Fruit fly (Drosophila melanogaster) S2 (cell line): ENCODE data around the gene CG10561.

Experiments
- CG8478 ChIP-seq: fragments of >200 bp; optimal IDR thresholded peaks from 2 replicates; lab custom pipeline; 2018
- CTCF ChIP-seq, 2 experiments: fragments of >200 bp; optimal IDR thresholded peaks; 2 replicates each; lab custom pipeline; 2018

The CG10561 gene

DNA sequence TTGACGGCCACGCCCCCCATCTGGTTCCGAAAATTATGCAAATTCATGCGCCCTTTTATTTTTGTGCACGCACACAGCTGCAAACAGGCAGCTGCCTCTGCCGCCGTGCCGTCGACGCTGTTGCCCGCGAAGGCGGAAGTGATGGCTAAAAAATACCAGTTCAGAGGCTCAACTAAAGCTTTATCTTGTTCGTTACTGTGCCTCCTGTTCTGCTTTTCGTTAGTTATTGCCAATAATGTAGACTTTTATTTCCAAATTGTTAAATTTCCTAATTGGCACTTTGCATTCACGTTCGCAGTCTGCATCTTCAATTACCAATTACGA is 20.1 kb downstream of the CG10561 start:
- TF ChIP-seq CTCF (optimal IDR thresholded peaks at IDR 0.05; lab: Kevin White, UChicago): no peak
- no peak for TF ChIP-seq CG8478 (lab: Kevin White, UChicago)

DNA sequence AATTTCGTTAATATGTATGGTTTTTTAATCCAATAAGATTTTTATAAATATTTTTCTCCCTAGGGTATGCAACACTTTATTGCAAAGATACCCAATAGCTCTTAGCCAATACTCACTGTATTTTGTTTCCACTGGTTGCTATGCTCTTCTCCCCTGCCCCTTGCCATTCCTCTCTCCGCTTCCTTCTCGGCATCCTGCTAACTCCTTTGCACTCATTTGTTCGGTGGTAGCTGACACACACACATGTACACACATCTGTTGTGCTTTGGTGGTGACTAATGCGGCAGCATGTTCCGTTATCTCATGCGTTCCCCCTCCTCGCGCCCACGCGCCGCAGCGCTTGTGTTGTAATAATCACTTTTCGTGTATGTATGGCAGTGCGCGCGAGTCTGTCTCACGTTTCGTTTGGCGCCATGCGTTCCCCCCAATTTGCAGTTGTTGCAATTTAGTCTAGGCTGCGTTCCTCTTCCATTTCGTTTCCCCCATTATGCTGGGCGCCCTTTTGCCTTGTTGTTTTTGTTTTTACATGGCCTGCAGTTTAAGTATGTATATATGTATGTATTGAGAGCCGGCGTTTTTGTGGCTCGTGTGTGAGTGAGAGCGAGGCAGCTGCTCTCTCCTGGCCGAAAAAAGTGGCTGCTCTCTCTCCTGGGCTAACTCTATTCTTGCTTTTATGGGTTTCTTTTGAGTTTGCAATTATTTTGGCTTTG is 20.8 kb downstream of the CG10561 start, which contains the start of gene Polr1D:
Polr1D (minus strand) TSS at position 420 of the 710 bp plus-strand sequence.
- TF ChIP-seq CTCF (optimal IDR thresholded peaks at IDR 0.05; lab: Kevin White, UChicago): no peak
- no peak for TF ChIP-seq CG8478 (lab: Kevin White, UChicago)

DNA sequence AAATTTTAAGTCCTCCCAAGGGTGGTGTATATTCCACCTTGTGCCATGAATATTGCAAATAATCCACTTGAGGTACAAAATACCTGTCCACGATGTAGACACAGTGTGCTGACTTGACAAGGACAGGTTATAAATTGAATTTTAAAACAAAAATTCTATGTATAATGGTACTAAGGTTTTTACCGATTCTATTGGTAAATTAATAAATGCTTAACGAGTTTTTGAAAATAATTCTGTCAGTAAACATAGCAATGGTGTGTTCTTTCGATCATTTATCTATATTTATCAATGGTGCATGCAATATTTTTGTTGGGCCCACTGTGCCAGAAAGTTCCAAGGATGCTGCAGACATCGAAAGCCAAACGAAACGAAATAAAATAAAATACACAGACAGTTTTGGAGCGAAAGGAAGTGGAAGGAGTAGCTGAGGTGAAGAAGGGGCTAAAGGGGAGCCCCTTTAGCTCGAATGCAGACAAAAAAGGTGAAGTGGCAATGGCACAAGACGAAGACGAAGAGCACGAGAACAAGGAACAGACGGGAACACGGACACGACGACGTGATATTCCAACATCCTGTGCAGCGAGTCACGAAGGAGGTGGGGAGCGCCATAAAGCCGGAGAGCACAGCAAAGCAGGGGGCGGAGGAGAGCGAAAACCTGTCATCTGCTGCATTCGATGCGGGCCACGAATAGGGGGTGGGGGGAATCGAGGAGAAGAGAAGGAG is 21.9 kb downstream of the CG10561 start:
- no peak for TF ChIP-seq CTCF (optimal IDR thresholded peaks at IDR 0.05; lab: Kevin White, UChicago)

DNA sequence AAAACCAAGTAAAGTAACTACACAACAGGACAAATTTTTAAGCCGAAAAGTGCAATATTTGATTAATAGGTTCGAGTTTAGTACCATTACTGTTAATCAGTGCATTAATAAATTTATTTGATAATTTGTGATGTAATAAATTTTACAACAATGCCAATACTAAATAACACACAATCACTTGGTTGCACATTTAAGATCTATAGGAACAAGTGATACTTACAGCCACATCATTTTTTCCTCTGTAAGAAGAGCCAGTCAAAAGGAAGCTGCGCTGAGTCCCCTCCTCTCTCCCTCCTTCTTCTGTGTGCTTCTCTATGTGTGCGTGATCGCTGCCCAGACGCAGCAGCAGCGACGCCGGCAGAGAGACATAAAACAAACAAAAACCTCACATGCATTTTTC is 22.5 kb downstream of the CG10561 start:
- no peak for TF ChIP-seq CTCF (optimal IDR thresholded peaks at IDR 0.05; lab: Kevin White, UChicago)
- TF ChIP-seq CG8478 (lab: Kevin White, UChicago): no peak

DNA sequence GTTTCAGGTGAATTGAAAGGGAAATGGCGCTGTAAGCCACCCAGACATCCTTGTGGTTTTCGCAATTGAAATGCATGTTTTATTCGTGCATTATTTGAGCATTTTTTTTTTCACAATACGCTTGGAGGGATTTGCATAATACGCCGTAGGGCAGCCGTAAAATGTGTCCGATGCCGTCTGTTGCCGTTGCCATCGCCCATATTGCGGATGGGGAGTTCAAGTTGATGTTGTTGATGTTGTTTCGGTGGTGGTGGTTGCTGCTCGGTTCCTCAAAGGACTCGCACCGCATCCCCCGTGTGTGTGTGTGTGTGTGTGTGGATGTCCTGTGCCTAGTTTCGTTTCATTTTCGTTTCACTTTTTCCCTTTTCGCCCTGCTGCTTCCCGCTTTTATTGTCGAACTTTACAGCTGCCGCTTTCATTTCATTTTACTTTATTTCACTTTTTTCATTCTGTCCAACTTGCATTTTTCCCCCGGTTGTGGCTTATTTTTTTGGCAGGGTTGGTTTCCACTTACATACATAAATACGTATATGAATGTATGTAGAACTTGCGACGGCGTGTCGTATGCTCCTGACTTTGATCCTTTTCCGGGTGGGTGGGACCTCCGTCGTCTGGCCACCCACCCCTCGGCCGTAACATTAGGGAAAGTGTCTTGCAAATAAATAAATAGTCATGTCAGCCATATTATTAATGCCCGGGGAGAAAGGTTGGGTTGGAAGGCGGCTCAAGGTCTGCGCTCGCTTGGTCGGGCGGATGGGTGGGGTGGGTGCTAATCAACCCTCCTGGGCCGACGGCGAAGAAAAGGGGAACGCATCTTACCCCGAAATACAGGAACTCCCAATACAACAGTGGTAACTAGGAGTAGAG is 23.5 kb downstream of the CG10561 start:
- TF ChIP-seq CTCF (optimal IDR thresholded peaks at IDR 0.05; lab: Kevin White, UChicago): no peak
- no peak for TF ChIP-seq CG8478 (lab: Kevin White, UChicago)

DNA sequence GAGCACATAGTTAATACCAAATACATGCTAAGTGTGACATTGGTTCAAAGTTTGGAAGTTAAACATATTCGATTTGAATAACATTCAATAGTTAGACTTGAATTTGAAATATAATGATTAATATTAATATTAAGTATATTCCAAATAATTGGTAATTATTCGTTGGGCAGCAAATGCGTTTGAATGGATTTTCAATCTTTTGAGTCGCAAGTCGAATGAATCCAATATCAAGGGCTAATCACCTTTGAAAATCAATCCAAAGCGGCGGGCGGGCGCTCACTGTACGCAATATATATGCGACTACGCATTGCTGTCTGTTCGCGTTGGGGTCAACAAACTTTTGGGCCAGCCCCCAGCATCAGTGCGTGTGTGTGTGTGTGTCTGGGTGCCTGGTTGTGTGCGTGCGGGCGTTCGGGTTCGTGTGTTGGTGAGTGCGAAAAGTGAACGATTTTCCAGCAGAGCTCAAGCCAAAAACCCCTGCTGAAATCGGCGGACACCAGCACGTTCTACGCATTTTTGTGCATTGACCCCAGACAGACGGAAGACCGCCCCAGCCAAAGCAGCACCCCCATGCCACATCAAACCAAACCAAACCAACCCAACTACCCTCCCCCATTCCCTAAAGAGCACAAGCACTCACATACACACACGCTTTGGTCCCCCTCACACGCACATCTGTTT is 24.3 kb downstream of the CG10561 start:
- no peak for TF ChIP-seq CTCF (optimal IDR thresholded peaks at IDR 0.05; lab: Kevin White, UChicago)
- no peak for TF ChIP-seq CG8478 (lab: Kevin White, UChicago)

DNA sequence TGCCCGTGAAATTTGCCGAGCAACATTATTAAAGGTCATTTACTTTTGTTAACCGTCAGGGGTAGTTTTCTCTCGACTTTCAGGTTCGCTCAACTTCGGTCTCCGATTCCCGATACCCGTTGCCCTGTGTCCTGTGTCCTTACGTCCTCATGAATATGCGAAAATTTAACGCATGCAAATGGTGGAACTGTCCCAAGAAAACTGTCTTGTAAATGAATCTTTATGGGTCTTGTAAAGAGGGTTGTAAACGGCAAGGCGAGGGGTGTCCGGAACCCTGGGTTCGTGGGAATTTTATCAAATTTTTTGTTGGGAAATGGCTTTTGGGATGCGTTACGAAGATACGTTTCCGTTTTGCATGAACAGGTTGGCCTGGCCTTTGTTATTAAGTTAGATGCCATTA is 25.6 kb downstream of the CG10561 start:
- no peak for TF ChIP-seq CG8478 (lab: Kevin White, UChicago)
- no peak for TF ChIP-seq CTCF (optimal IDR thresholded peaks at IDR 0.05; lab: Kevin White, UChicago)

DNA sequence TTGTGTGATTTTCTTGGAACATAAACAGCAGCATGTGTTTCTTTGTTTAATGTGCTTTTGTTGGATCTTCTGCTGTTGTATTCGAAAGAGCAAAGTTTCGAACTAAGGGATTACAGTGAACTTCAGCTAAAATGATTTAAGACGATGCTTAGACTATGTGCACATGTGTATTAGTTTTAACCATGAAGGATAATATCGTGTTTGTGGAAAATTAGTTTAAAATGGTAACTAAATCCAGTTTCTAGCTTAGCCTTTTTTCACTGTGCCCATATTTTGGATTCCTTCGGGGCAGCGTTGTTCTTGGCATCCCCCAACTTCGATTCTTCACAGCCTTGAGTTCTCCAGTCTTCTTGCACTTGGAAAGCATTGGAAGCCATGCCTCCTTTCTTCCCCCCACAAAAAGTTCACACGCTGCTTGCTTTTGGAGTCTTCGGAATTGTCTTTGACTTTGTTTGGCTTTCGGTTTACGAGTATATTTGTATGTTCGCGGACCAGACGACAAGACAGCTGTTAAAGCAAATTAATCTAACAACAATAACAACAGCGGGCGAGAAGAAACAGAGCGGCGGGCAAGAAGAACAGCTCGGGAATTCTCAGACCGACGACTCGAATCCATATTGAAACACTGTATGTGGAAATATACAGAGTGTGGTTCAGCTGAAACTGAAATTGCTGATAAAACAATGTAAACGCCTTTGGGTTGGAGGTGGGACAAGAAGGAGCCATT is 26.2 kb downstream of the CG10561 start:
- TF ChIP-seq CG8478 (lab: Kevin White, UChicago) (no peak), CTCF (optimal IDR thresholded peaks at IDR 0.05; lab: Kevin White, UChicago) (no peak)

DNA sequence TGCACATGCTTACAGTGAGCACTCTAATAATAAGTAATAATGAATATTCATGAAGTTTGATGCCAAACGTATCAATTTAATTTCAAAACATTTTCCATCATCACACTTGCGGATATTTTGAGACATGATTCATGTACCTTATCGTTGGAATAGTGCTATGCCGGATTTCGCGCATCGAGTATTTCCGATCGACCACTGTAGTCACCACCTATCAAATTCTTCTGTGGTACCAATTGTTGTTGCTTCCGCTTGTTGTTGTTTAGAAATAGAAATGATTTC is 26.7 kb downstream of the CG10561 start:
- TF ChIP-seq CG8478 (lab: Kevin White, UChicago) (no peak), CTCF (optimal IDR thresholded peaks at IDR 0.05; lab: Kevin White, UChicago) (no peak)

DNA sequence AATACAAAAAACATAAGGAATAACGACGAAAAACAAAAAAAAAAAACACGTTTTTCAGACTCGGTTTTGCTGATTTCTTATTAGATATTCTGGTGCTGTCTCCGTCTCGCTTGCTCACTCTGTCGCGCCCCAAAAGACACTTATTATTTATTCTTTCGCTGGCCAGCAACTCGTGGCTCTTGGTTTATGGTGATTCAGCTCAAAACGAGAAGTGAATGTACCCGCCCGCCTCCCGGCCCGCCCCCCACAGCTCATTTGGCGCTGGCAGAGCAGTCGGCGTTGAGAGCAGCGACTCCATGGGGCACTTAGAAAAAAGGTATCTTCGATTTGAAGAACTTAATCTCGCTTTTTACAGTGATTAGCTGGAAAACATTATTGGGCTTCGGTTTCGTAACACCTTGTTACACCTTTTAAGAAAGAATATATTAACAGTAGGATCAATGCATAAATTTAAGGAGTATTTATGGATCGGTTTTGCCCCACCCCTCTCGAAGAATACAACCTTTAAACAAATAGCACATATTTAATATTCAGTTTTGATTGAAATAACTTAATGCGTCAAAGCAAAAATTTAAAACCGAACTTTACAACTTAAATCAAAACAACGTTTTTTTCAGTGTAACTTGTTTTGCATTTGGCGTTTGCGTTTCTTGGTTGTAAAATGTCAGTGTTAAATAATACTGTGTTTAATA is 27.4 kb downstream of the CG10561 start:
- TF ChIP-seq CG8478 (lab: Kevin White, UChicago): no peak
- no peak for TF ChIP-seq CTCF (optimal IDR thresholded peaks at IDR 0.05; lab: Kevin White, UChicago)

DNA sequence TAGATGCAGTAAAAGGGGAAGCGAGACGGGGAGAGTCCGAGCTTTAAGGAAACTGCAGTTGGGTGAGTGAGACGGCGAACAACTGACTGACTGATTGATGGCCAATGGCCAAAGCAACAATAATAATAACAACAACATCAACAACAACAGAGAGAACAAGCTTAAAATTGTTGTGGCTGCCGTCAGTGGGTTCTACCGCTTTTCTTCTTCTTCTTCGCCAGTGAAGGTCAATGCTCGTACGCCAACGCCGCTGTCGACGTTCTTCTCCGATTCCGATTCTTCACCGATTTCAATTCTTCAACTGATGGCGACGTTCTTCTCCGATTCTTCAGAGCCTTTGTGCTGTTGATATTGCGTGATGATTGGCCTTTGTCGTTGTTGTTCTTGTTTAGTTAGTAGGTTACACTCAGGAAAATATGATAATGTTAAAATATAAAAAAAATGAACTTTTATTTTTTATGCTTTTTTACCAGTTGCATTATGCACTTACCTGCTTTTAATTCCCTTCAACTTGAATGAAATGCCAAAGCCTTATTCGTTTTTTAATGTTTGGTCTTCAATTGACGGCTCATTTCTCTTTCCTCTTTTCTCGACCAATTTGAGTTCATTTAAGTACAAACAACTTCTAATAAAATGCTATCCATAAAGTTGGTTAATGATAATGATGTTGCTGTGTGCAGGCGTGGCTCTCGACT is 28.1 kb downstream of the CG10561 start:
- TF ChIP-seq CG8478 (lab: Kevin White, UChicago) (no peak), CTCF (optimal IDR thresholded peaks at IDR 0.05; lab: Kevin White, UChicago) (no peak)

DNA sequence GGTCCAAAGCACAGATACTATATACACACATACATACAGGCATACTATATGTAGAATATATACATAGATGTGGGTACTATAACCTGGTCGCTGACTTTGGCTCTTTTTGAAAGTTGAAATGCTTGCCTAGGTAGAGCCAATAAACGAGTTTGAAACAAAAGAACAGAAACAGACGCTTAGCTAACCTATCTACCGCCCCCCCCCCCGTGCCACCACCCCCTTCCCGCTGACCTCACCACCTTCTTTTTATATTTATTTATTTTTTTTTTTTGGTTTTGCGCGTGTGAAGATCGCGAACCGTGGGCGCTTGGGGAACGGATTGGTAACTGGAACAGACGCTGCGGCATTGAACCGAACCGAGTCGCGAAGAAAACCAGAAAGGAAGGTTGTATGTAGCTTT is 29.9 kb downstream of the CG10561 start:
- TF ChIP-seq CG8478 (lab: Kevin White, UChicago): no peak
- no peak for TF ChIP-seq CTCF (optimal IDR thresholded peaks at IDR 0.05; lab: Kevin White, UChicago)

DNA sequence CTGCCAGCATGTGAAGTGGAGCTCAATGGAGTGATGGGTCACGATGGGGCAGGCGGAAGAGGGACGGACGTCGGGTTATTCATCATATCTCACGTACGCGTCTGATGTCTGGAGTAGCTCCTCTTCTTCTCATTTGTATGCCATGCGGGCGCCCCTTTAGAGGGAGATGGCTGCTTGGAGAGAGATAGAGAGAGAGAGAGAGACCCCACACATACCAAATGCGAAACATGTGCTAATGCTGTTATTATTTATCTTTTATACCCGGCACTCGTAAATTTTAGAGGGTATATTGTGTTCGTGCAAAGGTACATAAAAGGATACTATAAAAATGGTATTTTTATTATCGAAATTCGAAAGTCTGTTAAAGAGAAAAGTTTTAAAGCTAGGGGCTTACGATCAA is 31.8 kb downstream of the CG10561 start:
- TF ChIP-seq CG8478 (lab: Kevin White, UChicago) (no peak), CTCF (optimal IDR thresholded peaks at IDR 0.05; lab: Kevin White, UChicago) (no peak)
